Fruit fly (Drosophila melanogaster): ENCODE data around the gene hth.

Gene hth

DNA sequence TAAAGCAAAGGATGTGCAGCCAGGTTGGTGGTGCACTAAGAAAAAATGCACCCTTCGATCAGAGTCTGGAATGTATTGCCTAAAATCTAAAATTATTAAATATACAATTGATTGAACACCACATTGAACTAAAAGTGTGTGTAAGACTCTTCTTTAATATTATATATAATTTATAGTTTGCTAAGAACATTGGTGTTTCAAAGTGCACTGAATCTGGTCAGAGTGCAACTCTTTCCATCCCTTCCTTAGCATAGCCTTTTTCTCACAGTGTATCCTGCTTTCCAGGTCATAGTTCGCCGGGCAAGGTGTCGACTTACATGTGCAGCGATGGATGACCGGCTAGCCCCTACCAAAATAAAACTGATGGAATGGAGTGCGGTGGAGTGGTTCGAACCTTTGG, 13.3 kb downstream of the hth start (continued):
- TF ChIP-seq gcm (GFP tag; optimal IDR thresholded peaks at IDR 0.05) (peak; percentile 8), CG30403 (GFP tag; optimal IDR thresholded peaks at IDR 0.05) (peak; percentile 22), CG8765 (GFP tag; IDR thresholded peaks at IDR 0.05) (peak; percentile 81), gsb-n (tag; optimal IDR thresholded peaks at IDR 0.05) (peak; percentile 21), gem (tag; optimal IDR thresholded peaks at IDR 0.05) (peak; percentile 65)

- TF ChIP-seq nau (GFP tag; optimal IDR thresholded peaks at IDR 0.05) (no peak), wor (GFP tag; IDR thresholded peaks at IDR 0.05) (no peak), CG15479 (GFP tag; optimal IDR thresholded peaks at IDR 0.05) (no peak), pan (optimal IDR thresholded peaks at IDR 0.05) (no peak), pan (GFP tag; optimal IDR thresholded peaks at IDR 0.05 in 1 of 2, IDR thresholded peaks at IDR 0.05 in 1 of 2) (peak in 1 of 2 experiments; percentile 21), Med (GFP tag) (peak; percentile 22), CG30403 (GFP tag; optimal IDR thresholded peaks at IDR 0.05) (peak; percentile 30), CG2120 (GFP tag; optimal IDR thresholded peaks at IDR 0.05) (peak; percentile 24), CG16779 (GFP tag; IDR thresholded peaks at IDR 0.05) (no peak), CG13424 (tag; optimal IDR thresholded peaks at IDR 0.05) (peak; percentile 26), Eip74EF (GFP tag; optimal IDR thresholded peaks at IDR 0.05) (no peak), br (optimal IDR thresholded peaks at IDR 0.05) (no peak), CG3281 (GFP tag; optimal IDR thresholded peaks at IDR 0.05) (peak; percentile 15), Hand (GFP tag; optimal IDR thresholded peaks at IDR 0.05) (no peak), CG4730 (GFP tag; IDR thresholded peaks at IDR 0.05) (no peak), CoRest (tag; optimal IDR thresholded peaks at IDR 0.05) (peak; percentile 25), tna (GFP tag; IDR thresholded peaks at IDR 0.05; ENCODE audit: partially characterized antibody) (no peak), CG32772 (GFP tag; IDR thresholded peaks at IDR 0.05) (no peak), ftz-f1 (GFP tag; optimal IDR thresholded peaks at IDR 0.05) (no peak), sima (GFP tag; optimal IDR thresholded peaks at IDR 0.05) (no peak), CG9727 (GFP tag; optimal IDR thresholded peaks at IDR 0.05) (peak; percentile 31), CG17568 (GFP tag; optimal IDR thresholded peaks at IDR 0.05) (no peak), CG11085 (GFP tag; IDR thresholded peaks at IDR 0.05) (no peak), hth (optimal IDR thresholded peaks at IDR 0.05) (no peak), Xrp1 (GFP tag; IDR thresholded peaks at IDR 0.05) (peak; percentile 38; the same call in 1 of the 2 replicates), GATAe (GFP tag; conservative IDR thresholded peaks at IDR 0.05) (0 out of 2 replicates have a peak, but pooled peaks have one; percentile 18), PHDP (tag; optimal IDR thresholded peaks at IDR 0.05) (peak; percentile 12), z (GFP tag; IDR thresholded peaks at IDR 0.05) (no peak), CG3726 (GFP tag; IDR thresholded peaks at IDR 0.05) (no peak), da (GFP tag; optimal IDR thresholded peaks at IDR 0.05) (no peak), abd-A (tag; optimal IDR thresholded peaks at IDR 0.05) (no peak), Max (GFP tag; optimal IDR thresholded peaks at IDR 0.05) (no peak), CG1603 (tag; optimal IDR thresholded peaks at IDR 0.05) (peak; percentile 45), CG17612 (GFP tag; IDR thresholded peaks at IDR 0.05) (no peak), CG34224 (GFP tag; IDR thresholded peaks at IDR 0.05; ENCODE audit: partially characterized antibody) (no peak), CG14710 (tag; optimal IDR thresholded peaks at IDR 0.05) (peak; percentile 5), CG10267 (tag; optimal IDR thresholded peaks at IDR 0.05) (peak; percentile 2), sc (optimal IDR thresholded peaks at IDR 0.05) (no peak), sc (GFP tag; optimal IDR thresholded peaks at IDR 0.05) (peak; percentile 4), CG14667 (GFP tag; IDR thresholded peaks at IDR 0.05) (no peak), CG10209 (GFP tag; optimal IDR thresholded peaks at IDR 0.05) (peak; percentile 4), Hr51 (GFP tag; optimal IDR thresholded peaks at IDR 0.05) (peak in 1 of 2 experiments; percentile 27), Dip3 (GFP tag; optimal IDR thresholded peaks at IDR 0.05) (no peak), CG10979 (tag; optimal IDR thresholded peaks at IDR 0.05) (peak; percentile 18), dysf (GFP tag; IDR thresholded peaks at IDR 0.05) (no peak)
Observed at dm6 chr3R:10624150-10624804, 15.1 kb downstream of the hth start.

Measured in whole organism, embryonic.